Fruit fly (Drosophila melanogaster) whole organism, embryonic: ENCODE data around the gene Ucp4A.

ENCODE experiments used
- B-H1 ChIP-seq: fragments of 200-800 bp; sonication (Bioruptor generic); IDR thresholded peaks from 3 replicates; pipeline ENCODE4 v1.3.6; 2022; ENCODE audit warnings: missing biosample characterization, missing genetic modification characterization
- CG10321 ChIP-seq: fragments of 200-800 bp; sonication (Bioruptor generic); IDR thresholded peaks from 2 replicates; pipeline ENCODE4 v1.3.6; 2022; ENCODE audit warnings: missing biosample characterization, missing genetic modification characterization
- CG10654 ChIP-seq: fragments of 200-800 bp; sonication (Bioruptor generic); optimal IDR thresholded peaks from 2 replicates; lab custom pipeline; 2016; ENCODE audit warnings: missing biosample characterization, missing genetic modification characterization
- CG10959 ChIP-seq: fragments of 200-800 bp; sonication (Bioruptor generic); IDR thresholded peaks from 2 replicates; pipeline ENCODE4 v1.3.6; 2022; ENCODE audit warnings: missing biosample characterization, missing genetic modification characterization
- CG12219 ChIP-seq: fragments of 200-800 bp; sonication (Bioruptor generic); optimal IDR thresholded peaks from 3 replicates; lab custom pipeline; 2018; ENCODE audit warnings: missing biosample characterization, mild to moderate bottlenecking, missing genetic modification characterization
- CG12236 ChIP-seq: fragments of 200-800 bp; sonication (Bioruptor generic); optimal IDR thresholded peaks from 2 replicates; lab custom pipeline; 2016; ENCODE audit warnings: missing biosample characterization, missing genetic modification characterization
- CG1233 ChIP-seq: fragments of 200-800 bp; sonication (Bioruptor generic); optimal IDR thresholded peaks from 4 replicates; lab custom pipeline; 2018; ENCODE audit warnings: missing biosample characterization, mild to moderate bottlenecking, missing genetic modification characterization
- CG12744 ChIP-seq: fragments of 200-800 bp; sonication (Bioruptor generic); optimal IDR thresholded peaks from 2 replicates; lab custom pipeline; 2016; ENCODE audit warnings: missing biosample characterization, missing genetic modification characterization
- CG14965 ChIP-seq: fragments of 200-800 bp; sonication (Bioruptor generic); optimal IDR thresholded peaks from 2 replicates; lab custom pipeline; 2016; ENCODE audit warnings: missing biosample characterization, missing genetic modification characterization, borderline replicate concordance
- CG17385 ChIP-seq: fragments of 200-800 bp; sonication (Bioruptor generic); optimal IDR thresholded peaks from 3 replicates; lab custom pipeline; 2018; ENCODE audit warnings: missing biosample characterization, mild to moderate bottlenecking, missing genetic modification characterization
- CG17802 ChIP-seq: fragments of 200-800 bp; sonication (Bioruptor generic); optimal IDR thresholded peaks from 2 replicates; lab custom pipeline; 2018; ENCODE audit warnings: missing biosample characterization, mild to moderate bottlenecking, missing genetic modification characterization, moderate library complexity
- CG18476 ChIP-seq: fragments of 200-800 bp; sonication (Bioruptor generic); optimal IDR thresholded peaks from 2 replicates; lab custom pipeline; 2016; ENCODE audit warnings: missing biosample characterization, mild to moderate bottlenecking, missing genetic modification characterization
- CG18619 ChIP-seq: fragments of 200-800 bp; sonication (Bioruptor generic); optimal IDR thresholded peaks from 3 replicates; lab custom pipeline; 2017; ENCODE audit warnings: missing biosample characterization, mild to moderate bottlenecking, missing genetic modification characterization
- CG32532 ChIP-seq: fragments of 200-800 bp; sonication (Bioruptor generic); IDR thresholded peaks from 2 replicates; pipeline ENCODE4 v1.3.6; 2022; ENCODE audit warnings: missing biosample characterization, missing genetic modification characterization
- CG3847 ChIP-seq: fragments of 200-800 bp; sonication (Bioruptor generic); IDR thresholded peaks from 2 replicates; pipeline ENCODE4 v1.3.6; 2022; ENCODE audit warnings: missing biosample characterization, missing genetic modification characterization
- CG6791 ChIP-seq: fragments of 200-800 bp; sonication (Bioruptor generic); IDR thresholded peaks from 3 replicates; pipeline ENCODE4 v1.3.6; 2022; ENCODE audit warnings: missing biosample characterization, missing genetic modification characterization; ENCODE audit not compliant: partially characterized antibody
- CG6854 ChIP-seq: fragments of 200-800 bp; sonication (Bioruptor generic); optimal IDR thresholded peaks from 3 replicates; lab custom pipeline; 2017; ENCODE audit warnings: missing biosample characterization, mild to moderate bottlenecking, missing genetic modification characterization
- CG7271 ChIP-seq: fragments of 200-800 bp; sonication (Bioruptor generic); optimal IDR thresholded peaks from 2 replicates; lab custom pipeline; 2018; ENCODE audit warnings: missing biosample characterization, mild to moderate bottlenecking, missing genetic modification characterization, moderate library complexity
- CG7556 ChIP-seq: fragments of 200-800 bp; sonication (Bioruptor generic); optimal IDR thresholded peaks from 2 replicates; lab custom pipeline; 2017; ENCODE audit warnings: missing biosample characterization, mild to moderate bottlenecking, missing genetic modification characterization
- CG8765 ChIP-seq: fragments of 200-800 bp; sonication (Bioruptor generic); IDR thresholded peaks from 2 replicates; pipeline ENCODE4 v1.3.6; 2022; ENCODE audit warnings: missing biosample characterization, missing genetic modification characterization
- CG9437 ChIP-seq: fragments of 200-800 bp; sonication (Bioruptor generic); optimal IDR thresholded peaks from 2 replicates; lab custom pipeline; 2018; ENCODE audit warnings: missing biosample characterization, mild to moderate bottlenecking, missing genetic modification characterization
- CG9609 ChIP-seq: fragments of 200-800 bp; sonication (Bioruptor generic); optimal IDR thresholded peaks from 3 replicates; lab custom pipeline; 2016; ENCODE audit warnings: missing biosample characterization, missing genetic modification characterization
- CG9797 ChIP-seq: fragments of 200-800 bp; sonication (Bioruptor generic); optimal IDR thresholded peaks from 3 replicates; lab custom pipeline; 2018; ENCODE audit warnings: missing biosample characterization, mild to moderate bottlenecking, missing genetic modification characterization
- Chrac-16 ChIP-seq: fragments of 200-800 bp; sonication (Bioruptor generic); optimal IDR thresholded peaks from 3 replicates; lab custom pipeline; 2016; ENCODE audit warnings: missing biosample characterization, missing genetic modification characterization
- CkIIα-i1 ChIP-seq: fragments of 200-800 bp; sonication (Bioruptor generic); IDR thresholded peaks from 2 replicates; pipeline ENCODE4 v1.3.6; 2022; ENCODE audit warnings: missing biosample characterization, missing genetic modification characterization
- Fer1 ChIP-seq: fragments of 200-800 bp; sonication (Bioruptor generic); optimal IDR thresholded peaks from 2 replicates; lab custom pipeline; 2017; ENCODE audit warnings: missing biosample characterization, mild to moderate bottlenecking, missing genetic modification characterization
- Fer2 ChIP-seq: fragments of 200-800 bp; sonication (Bioruptor generic); optimal IDR thresholded peaks from 2 replicates; lab custom pipeline; 2018; ENCODE audit warnings: missing biosample characterization, mild to moderate bottlenecking, missing genetic modification characterization, moderate library complexity
- GATAe ChIP-seq: fragments of 200-800 bp; sonication (Bioruptor generic); conservative IDR thresholded peaks from 2 replicates; pipeline ENCODE4 v1.3.6; 2022; ENCODE audit warnings: missing biosample characterization, missing genetic modification characterization
- Gsc ChIP-seq: fragments of 200-800 bp; sonication (Bioruptor generic); IDR thresholded peaks from 2 replicates; pipeline ENCODE4 v1.3.6; 2022; ENCODE audit warnings: missing biosample characterization, missing genetic modification characterization
- Hand ChIP-seq: fragments of 200-800 bp; sonication (Bioruptor generic); optimal IDR thresholded peaks from 2 replicates; lab custom pipeline; 2017; ENCODE audit warnings: mild to moderate bottlenecking, missing biosample characterization, missing genetic modification reagents, missing genetic modification characterization
- Hey ChIP-seq: fragments of 200-800 bp; sonication (Bioruptor generic); optimal IDR thresholded peaks from 3 replicates; lab custom pipeline; 2018; ENCODE audit warnings: missing biosample characterization, mild to moderate bottlenecking, missing genetic modification characterization
- Hr51 ChIP-seq, 2 experiments: fragments of 200-800 bp; sonication (Bioruptor generic); optimal IDR thresholded peaks; 2 replicates in 1 of 2; 3 replicates in 1 of 2; lab custom pipeline; 2016 to 2018; ENCODE audit warnings: missing biosample characterization in 2 of 2, missing genetic modification characterization in 2 of 2, mild to moderate bottlenecking in 1 of 2, moderate library complexity in 1 of 2
- Pdp1 ChIP-seq, 2 experiments: fragments of 200-800 bp; sonication (Bioruptor generic); optimal IDR thresholded peaks; 3 replicates each; lab custom pipeline; 2016; ENCODE audit warnings: missing biosample characterization in 2 of 2, missing genetic modification characterization in 2 of 2, mild to moderate bottlenecking in 1 of 2, moderate library complexity in 1 of 2
- Ptx1 ChIP-seq: fragments of 200-800 bp; sonication (Bioruptor generic); IDR thresholded peaks from 2 replicates; pipeline ENCODE4 v1.3.6; 2022; ENCODE audit warnings: missing biosample characterization, missing genetic modification characterization
- Spps ChIP-seq: fragments of 200-800 bp; sonication (Bioruptor generic); optimal IDR thresholded peaks from 2 replicates; lab custom pipeline; 2018; ENCODE audit warnings: missing biosample characterization, mild to moderate bottlenecking, missing genetic modification characterization
- Stat92E ChIP-seq, 3 experiments: fragments of >200 bp in 2 of 3; fragments of 200-800 bp in 1 of 3; sonication (Bioruptor generic) in 1 of 3; optimal IDR thresholded peaks; 2 replicates each; lab custom pipeline; 2017 to 2019; ENCODE audit warnings: missing biosample characterization in 3 of 3, missing genetic modification characterization in 3 of 3, mild to moderate bottlenecking in 1 of 3, moderate library complexity in 1 of 3
- crc ChIP-seq: fragments of 200-800 bp; sonication (Bioruptor generic); optimal IDR thresholded peaks from 2 replicates; lab custom pipeline; 2016; ENCODE audit warnings: missing biosample characterization, missing genetic modification characterization
- grau ChIP-seq: fragments of 200-800 bp; optimal IDR thresholded peaks from 3 replicates; lab custom pipeline; 2019; ENCODE audit warnings: missing biosample characterization, mild to moderate bottlenecking, missing genetic modification characterization, moderate library complexity
- hb ChIP-seq: fragments of 200-800 bp; sonication (Bioruptor generic); IDR thresholded peaks from 3 replicates; pipeline ENCODE4 v1.3.6; 2022; ENCODE audit warnings: missing biosample characterization, missing genetic modification characterization; ENCODE audit not compliant: partially characterized antibody
- her ChIP-seq: fragments of 200-800 bp; sonication (Bioruptor generic); optimal IDR thresholded peaks from 2 replicates; lab custom pipeline; 2016; ENCODE audit warnings: missing biosample characterization, missing genetic modification characterization
- hth ChIP-seq: fragments of >200 bp; optimal IDR thresholded peaks from 2 replicates; lab custom pipeline; 2017; ENCODE audit warnings: inconsistent platforms
- kay ChIP-seq: fragments of 200-800 bp; sonication (Bioruptor generic); optimal IDR thresholded peaks from 2 replicates; lab custom pipeline; 2016; ENCODE audit warnings: missing biosample characterization, missing genetic modification characterization
- lilli ChIP-seq: fragments of 200-800 bp; sonication (Bioruptor generic); optimal IDR thresholded peaks from 3 replicates; lab custom pipeline; 2016; ENCODE audit warnings: missing biosample characterization, missing genetic modification characterization
- maf-S ChIP-seq: fragments of 200-800 bp; sonication (Bioruptor generic); optimal IDR thresholded peaks from 2 replicates; lab custom pipeline; 2016; ENCODE audit warnings: missing biosample characterization, missing genetic modification characterization
- mam ChIP-seq: fragments of 200-800 bp; sonication (Bioruptor generic); optimal IDR thresholded peaks from 3 replicates; lab custom pipeline; 2016; ENCODE audit warnings: missing biosample characterization, missing genetic modification characterization
- mirr ChIP-seq: fragments of 200-800 bp; sonication (Bioruptor generic); optimal IDR thresholded peaks from 3 replicates; lab custom pipeline; 2018; ENCODE audit warnings: missing biosample characterization, mild to moderate bottlenecking, missing genetic modification characterization
- nerfin-2 ChIP-seq: fragments of 200-800 bp; sonication (Bioruptor generic); IDR thresholded peaks from 2 replicates; pipeline ENCODE4 v1.3.6; 2022; ENCODE audit warnings: missing biosample characterization, missing genetic modification characterization; ENCODE audit not compliant: partially characterized antibody
- pfk ChIP-seq: fragments of 200-800 bp; sonication (Bioruptor generic); optimal IDR thresholded peaks from 2 replicates; lab custom pipeline; 2018; ENCODE audit warnings: missing biosample characterization, mild to moderate bottlenecking, missing genetic modification characterization, moderate library complexity
- ranshi ChIP-seq: fragments of 200-800 bp; sonication (Bioruptor generic); IDR thresholded peaks from 2 replicates; pipeline ENCODE4 v1.3.6; 2022; ENCODE audit warnings: missing biosample characterization, missing genetic modification characterization
- so ChIP-seq: fragments of 200-800 bp; sonication (Bioruptor generic); IDR thresholded peaks from 3 replicates; pipeline ENCODE4 v1.3.6; 2022; ENCODE audit warnings: missing biosample characterization, missing genetic modification characterization
- wdn ChIP-seq: fragments of 200-800 bp; sonication (Bioruptor generic); IDR thresholded peaks from 2 replicates; pipeline ENCODE4 v1.3.6; 2022; ENCODE audit warnings: missing biosample characterization, missing genetic modification characterization

Gene Ucp4A

DNA sequence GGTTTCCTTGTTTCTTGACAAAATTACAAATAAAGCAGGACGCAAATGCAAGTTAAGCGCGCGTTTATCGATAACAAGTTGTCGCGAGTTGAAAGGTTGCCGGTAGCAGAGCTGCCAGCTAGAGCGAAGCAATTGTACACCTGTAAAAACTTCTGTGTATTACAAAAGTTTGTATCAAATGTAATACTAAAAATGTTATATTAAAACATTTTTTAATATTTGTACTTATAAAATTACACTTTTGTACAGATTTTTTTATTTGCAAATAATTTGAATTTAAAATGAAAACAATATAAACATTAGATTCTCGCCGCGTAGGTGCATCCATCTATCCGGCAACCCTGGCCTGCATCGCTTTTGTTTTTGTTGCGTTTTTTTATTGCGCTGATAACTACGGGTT, at the start of gene Ucp4A, which contains the start of gene CG8142 (continued):
- no peak for TF ChIP-seq Stat92E (GFP tag; optimal IDR thresholded peaks at IDR 0.05; lab: Kevin White, UChicago)
- peak; percentile 88 for TF ChIP-seq Fer2 (tag; lab: Kevin White, UChicago)
- TF ChIP-seq her (GFP tag; lab: Kevin White, UChicago): no peak
- no peak for TF ChIP-seq CG6791
- peak; percentile 84 for TF ChIP-seq CG7271 (tag; lab: Kevin White, UChicago)
- TF ChIP-seq CG12744: peak; percentile 37
- TF ChIP-seq CG6854 (GFP tag; lab: Kevin White, UChicago): peak; percentile 76
- TF ChIP-seq Gsc: peak; percentile 88
- peak; percentile 93 for TF ChIP-seq Fer1
- no peak for TF ChIP-seq Hey
- TF ChIP-seq CkIIα-i1: no peak; the same call in 1 of the 2 replicates
- TF ChIP-seq nerfin-2 (GFP tag; lab: Robert Waterston, UW): peak; percentile 21; the same call in 1 of the 2 replicates
- TF ChIP-seq Ptx1 (GFP tag; lab: Robert Waterston, UW): peak; percentile 98
- TF ChIP-seq hb (GFP tag; lab: Robert Waterston, UW): no peak
- peak; percentile 96 for TF ChIP-seq ranshi (GFP tag; lab: Robert Waterston, UW)
- peak; percentile 93 for TF ChIP-seq wdn (GFP tag; lab: Robert Waterston, UW)
- peak; percentile 86 for TF ChIP-seq CG18619 (GFP tag; lab: Kevin White, UChicago)
- peak; percentile 82 for TF ChIP-seq Spps
- peak; percentile 87 for TF ChIP-seq lilli (GFP tag; lab: Kevin White, UChicago)
- TF ChIP-seq CG10654 (GFP tag; lab: Kevin White, UChicago): peak; percentile 91
- TF ChIP-seq grau: peak; percentile 90
- no peak for TF ChIP-seq CG14965 (GFP tag; lab: Kevin White, UChicago)
- TF ChIP-seq CG12236: no peak
- peak; percentile 49 to 65 for TF ChIP-seq Pdp1 (GFP tag; optimal IDR thresholded peaks at IDR 0.05; lab: Kevin White, UChicago)
- peak; percentile 82 for TF ChIP-seq CG18476
- no peak for TF ChIP-seq crc (GFP tag; lab: Kevin White, UChicago)
- TF ChIP-seq CG1233 (GFP tag; lab: Kevin White, UChicago): peak; percentile 89
- peak; percentile 91 for TF ChIP-seq so
- no peak for TF ChIP-seq hth (lab: Kevin White, UChicago)
- peak; percentile 95 for TF ChIP-seq CG32532 (GFP tag; lab: Robert Waterston, UW)
- TF ChIP-seq B-H1 (GFP tag; lab: Robert Waterston, UW): peak; percentile 94
- TF ChIP-seq kay (GFP tag; lab: Kevin White, UChicago): peak; percentile 83
- TF ChIP-seq CG7556 (GFP tag; lab: Kevin White, UChicago): peak; percentile 87
- TF ChIP-seq CG9609 (GFP tag; lab: Kevin White, UChicago): peak; percentile 48
- TF ChIP-seq GATAe (GFP tag; lab: Robert Waterston, UW): peak; percentile 90
- TF ChIP-seq CG9437 (GFP tag; lab: Kevin White, UChicago): peak; percentile 77
- TF ChIP-seq mam (GFP tag; lab: Kevin White, UChicago): peak; percentile 71
- peak; percentile 19 for TF ChIP-seq pfk (GFP tag; lab: Kevin White, UChicago)
- peak; percentile 77 to 86 for TF ChIP-seq Hr51 (GFP tag; optimal IDR thresholded peaks at IDR 0.05; lab: Kevin White, UChicago)
- peak; percentile 41 for TF ChIP-seq Hand
- peak; percentile 28 for TF ChIP-seq CG9797 (GFP tag; lab: Kevin White, UChicago)
- peak; percentile 92 for TF ChIP-seq Chrac-16 (GFP tag; lab: Kevin White, UChicago)
- peak; percentile 64 for TF ChIP-seq CG12219 (GFP tag; lab: Kevin White, UChicago)
- peak; percentile 89 for TF ChIP-seq CG10959 (GFP tag; lab: Robert Waterston, UW)
- peak; percentile 88 for TF ChIP-seq CG8765 (GFP tag; lab: Robert Waterston, UW)
- TF ChIP-seq CG10321 (GFP tag; lab: Robert Waterston, UW): peak; percentile 80
- TF ChIP-seq CG3847: peak; percentile 98
- peak; percentile 14 for TF ChIP-seq maf-S (GFP tag; lab: Kevin White, UChicago)
- TF ChIP-seq mirr: peak; percentile 52
- TF ChIP-seq CG17385 (GFP tag; lab: Kevin White, UChicago): peak; percentile 79
- peak; percentile 61 for TF ChIP-seq CG17802 (tag; lab: Kevin White, UChicago)
